Fruit fly (Drosophila melanogaster) whole organism, adult: ENCODE measurements around the gene Ssadh.

ENCODE experiments used
- CG12768 ChIP-seq: fragments of 200-800 bp; sonication (Bioruptor generic); optimal IDR thresholded peaks from 2 replicates; lab custom pipeline; 2017; ENCODE audit warnings: missing biosample characterization, missing genetic modification characterization, mild to moderate bottlenecking, moderate library complexity, missing genetic modification reagents
- CG14711 ChIP-seq: fragments of 200-800 bp; sonication (Bioruptor generic); optimal IDR thresholded peaks from 2 replicates; lab custom pipeline; 2018; ENCODE audit warnings: missing biosample characterization, mild to moderate bottlenecking, missing genetic modification characterization, moderate library complexity
- CG33017 ChIP-seq: fragments of 200-800 bp; sonication (Bioruptor generic); optimal IDR thresholded peaks from 2 replicates; lab custom pipeline; 2018; ENCODE audit warnings: missing biosample characterization, mild to moderate bottlenecking, missing genetic modification characterization, moderate library complexity
- CG5204 ChIP-seq: fragments of 200-800 bp; sonication (Bioruptor generic); optimal IDR thresholded peaks from 2 replicates; lab custom pipeline; 2016; ENCODE audit warnings: missing biosample characterization, missing genetic modification characterization
- Clk ChIP-seq: fragments of 200-800 bp; sonication (Bioruptor generic); optimal IDR thresholded peaks from 2 replicates; lab custom pipeline; 2017; ENCODE audit warnings: missing biosample characterization, missing genetic modification characterization
- Hr96 ChIP-seq: fragments of 200-800 bp; sonication (Bioruptor generic); optimal IDR thresholded peaks from 2 replicates; lab custom pipeline; 2016; ENCODE audit warnings: missing biosample characterization, missing genetic modification characterization
- Mnt ChIP-seq: fragments of 200-800 bp; sonication (Bioruptor generic); optimal IDR thresholded peaks from 2 replicates; lab custom pipeline; 2016; ENCODE audit warnings: missing biosample characterization, mild to moderate bottlenecking, missing genetic modification characterization
- bab1 ChIP-seq: fragments of 200-800 bp; sonication (Bioruptor generic); optimal IDR thresholded peaks from 3 replicates; lab custom pipeline; 2019; ENCODE audit warnings: missing biosample characterization, mild to moderate bottlenecking, missing genetic modification characterization, moderate library complexity
- cic ChIP-seq: fragments of 200-800 bp; sonication (Bioruptor generic); optimal IDR thresholded peaks from 2 replicates; lab custom pipeline; 2017; ENCODE audit warnings: missing biosample characterization, mild to moderate bottlenecking, missing genetic modification characterization, moderate library complexity
- kay ChIP-seq: fragments of 200-800 bp; sonication (Bioruptor generic); peaks from one replicate; lab custom pipeline; 2016; ENCODE audit warnings: missing biosample characterization, missing genetic modification characterization, borderline replicate concordance
- ovo ChIP-seq: fragments of 200-800 bp; sonication (Bioruptor generic); optimal IDR thresholded peaks from 2 replicates; lab custom pipeline; 2016; ENCODE audit warnings: missing biosample characterization, missing genetic modification characterization
- tj ChIP-seq: fragments of 200-800 bp; sonication (Bioruptor generic); optimal IDR thresholded peaks from 3 replicates; lab custom pipeline; 2017; ENCODE audit warnings: missing biosample characterization, mild to moderate bottlenecking, missing genetic modification characterization, moderate library complexity
- toe ChIP-seq: fragments of 200-800 bp; sonication (Bioruptor generic); optimal IDR thresholded peaks from 2 replicates; lab custom pipeline; 2016; ENCODE audit warnings: missing biosample characterization, missing genetic modification characterization

DNA sequence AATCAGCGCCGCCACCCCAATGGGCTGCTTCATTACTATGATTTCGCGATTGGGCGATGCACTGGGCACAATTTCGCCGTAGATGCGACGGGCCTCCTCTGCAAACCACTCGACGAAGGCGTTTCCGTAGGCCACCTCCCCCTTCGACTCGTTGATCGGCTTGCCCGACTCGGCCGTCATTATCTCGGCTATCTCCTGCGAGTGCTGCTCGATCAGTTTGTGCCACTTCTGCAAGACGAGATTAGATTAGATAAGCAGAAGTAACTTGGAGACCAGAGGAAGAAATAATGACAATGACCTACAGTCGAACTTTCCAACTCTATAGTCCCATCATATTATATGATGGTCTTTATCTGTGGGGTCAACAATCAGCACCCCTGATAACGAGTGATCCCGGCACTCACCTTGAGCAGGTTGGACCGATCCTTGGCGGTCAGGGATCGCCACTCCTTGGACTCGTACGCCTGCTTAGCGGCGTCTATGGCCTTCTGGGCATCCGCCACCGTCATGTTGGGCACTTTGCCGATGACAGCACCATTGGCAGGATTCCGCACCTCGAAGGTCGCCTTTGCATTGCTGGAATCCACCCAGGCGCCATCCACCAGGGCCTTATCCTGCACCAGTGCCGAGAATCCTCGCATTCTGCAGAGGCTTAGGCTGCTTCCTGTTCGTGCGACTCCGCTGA, 642 bp downstream of the Ssadh start:
- TF ChIP-seq CG12768 (GFP tag; lab: Kevin White, UChicago) (no peak), cic (GFP tag; lab: Kevin White, UChicago) (no peak), CG5204 (GFP tag; lab: Kevin White, UChicago) (no peak), toe (GFP tag; lab: Kevin White, UChicago) (no peak), kay (GFP tag; lab: Kevin White, UChicago) (no peak), CG33017 (tag; lab: Kevin White, UChicago) (no peak), tj (GFP tag; lab: Kevin White, UChicago) (no peak), Clk (GFP tag; lab: Kevin White, UChicago) (no peak), ovo (GFP tag; lab: Kevin White, UChicago) (no peak), Mnt (no peak), bab1 (GFP tag; lab: Kevin White, UChicago) (no peak), CG14711 (tag; lab: Kevin White, UChicago) (no peak), Hr96 (GFP tag; lab: Kevin White, UChicago) (no peak)
